Fruit fly (Drosophila melanogaster) whole organism, embryonic: Measurements from ENCODE around the gene CG31463.

ENCODE experiments used
- Adf1 ChIP-seq: fragments of 200-800 bp; sonication (Bioruptor generic); IDR thresholded peaks from 2 replicates; pipeline ENCODE4 v1.3.6; 2022; ENCODE audit warnings: missing biosample characterization, missing genetic modification characterization
- Atf6 ChIP-seq: fragments of 200-800 bp; sonication (Bioruptor generic); IDR thresholded peaks from 2 replicates; pipeline ENCODE4 v1.3.6; 2022; ENCODE audit warnings: missing biosample characterization, missing genetic modification characterization
- CG10366 ChIP-seq: fragments of 200-800 bp; sonication (Bioruptor generic); IDR thresholded peaks from 2 replicates; pipeline ENCODE4 v1.3.6; 2022; ENCODE audit warnings: missing biosample characterization, missing genetic modification characterization
- CG10654 ChIP-seq: fragments of 200-800 bp; sonication (Bioruptor generic); optimal IDR thresholded peaks from 2 replicates; lab custom pipeline; 2016; ENCODE audit warnings: missing biosample characterization, missing genetic modification characterization
- CG11695 ChIP-seq: fragments of 200-800 bp; sonication (Bioruptor generic); IDR thresholded peaks from 3 replicates; pipeline ENCODE4 v1.3.6; 2022; ENCODE audit warnings: missing biosample characterization, missing genetic modification characterization
- CG14014 ChIP-seq: fragments of 200-800 bp; sonication (Bioruptor generic); IDR thresholded peaks from 2 replicates; pipeline ENCODE4 v1.3.6; 2022; ENCODE audit warnings: missing biosample characterization, missing genetic modification characterization
- CG15479 ChIP-seq: fragments of 200-800 bp; sonication (Bioruptor generic); optimal IDR thresholded peaks from 3 replicates; lab custom pipeline; 2019; ENCODE audit warnings: missing biosample characterization, mild to moderate bottlenecking, missing genetic modification characterization, moderate library complexity
- CG1603 ChIP-seq: fragments of 200-800 bp; sonication (Bioruptor generic); optimal IDR thresholded peaks from 2 replicates; lab custom pipeline; 2019; ENCODE audit warnings: missing biosample characterization, mild to moderate bottlenecking, missing genetic modification characterization, moderate library complexity
- CG18262 ChIP-seq: fragments of 200-800 bp; optimal IDR thresholded peaks from 3 replicates; lab custom pipeline; 2019; ENCODE audit warnings: missing biosample characterization, mild to moderate bottlenecking, missing genetic modification characterization, moderate library complexity
- CG18476 ChIP-seq: fragments of 200-800 bp; sonication (Bioruptor generic); optimal IDR thresholded peaks from 2 replicates; lab custom pipeline; 2016; ENCODE audit warnings: missing biosample characterization, mild to moderate bottlenecking, missing genetic modification characterization
- CG2712 ChIP-seq: fragments of 200-800 bp; optimal IDR thresholded peaks from 3 replicates; lab custom pipeline; 2019; ENCODE audit warnings: missing biosample characterization, mild to moderate bottlenecking, missing genetic modification characterization, moderate library complexity
- CG30020 ChIP-seq: fragments of 200-800 bp; optimal IDR thresholded peaks from 2 replicates; lab custom pipeline; 2019; ENCODE audit warnings: missing biosample characterization, mild to moderate bottlenecking, missing genetic modification characterization, moderate library complexity
- CG32532 ChIP-seq: fragments of 200-800 bp; sonication (Bioruptor generic); IDR thresholded peaks from 2 replicates; pipeline ENCODE4 v1.3.6; 2022; ENCODE audit warnings: missing biosample characterization, missing genetic modification characterization
- CG34376 ChIP-seq: fragments of 200-800 bp; sonication (Bioruptor generic); optimal IDR thresholded peaks from 2 replicates; lab custom pipeline; 2018; ENCODE audit warnings: missing biosample characterization, mild to moderate bottlenecking, missing genetic modification characterization
- CG4617 ChIP-seq: fragments of 200-800 bp; sonication (Bioruptor generic); optimal IDR thresholded peaks from 3 replicates; lab custom pipeline; 2016; ENCODE audit warnings: missing biosample characterization, missing genetic modification characterization, borderline replicate concordance
- CG7839 ChIP-seq: fragments of 200-800 bp; sonication (Bioruptor generic); optimal IDR thresholded peaks from 3 replicates; lab custom pipeline; 2018; ENCODE audit warnings: missing biosample characterization, mild to moderate bottlenecking, missing genetic modification characterization, moderate library complexity
- CG7987 ChIP-seq: fragments of 200-800 bp; sonication (Bioruptor generic); optimal IDR thresholded peaks from 2 replicates; lab custom pipeline; 2018; ENCODE audit warnings: missing biosample characterization, mild to moderate bottlenecking, missing genetic modification characterization, moderate library complexity
- CG8290 ChIP-seq, 3 experiments: fragments of 200-800 bp; sonication (Bioruptor generic); optimal IDR thresholded peaks; 2 replicates each; lab custom pipeline; 2016 to 2019; ENCODE audit warnings: missing biosample characterization in 3 of 3, missing genetic modification characterization in 3 of 3, mild to moderate bottlenecking in 2 of 3, moderate library complexity in 1 of 3
- CG8388 ChIP-seq: fragments of 200-800 bp; sonication (Bioruptor generic); optimal IDR thresholded peaks from 2 replicates; lab custom pipeline; 2019; ENCODE audit warnings: missing biosample characterization, mild to moderate bottlenecking, missing genetic modification characterization, moderate library complexity
- CG9727 ChIP-seq: fragments of 200-800 bp; sonication (Bioruptor generic); optimal IDR thresholded peaks from 3 replicates; lab custom pipeline; 2017; ENCODE audit warnings: missing biosample characterization, mild to moderate bottlenecking, missing genetic modification characterization
- CTCF ChIP-seq: fragments of 200-800 bp; sonication (Bioruptor generic); optimal IDR thresholded peaks from 2 replicates; lab custom pipeline; 2017; ENCODE audit warnings: missing biosample characterization, mild to moderate bottlenecking, missing genetic modification characterization, moderate library complexity
- Dip2 ChIP-seq: fragments of 200-800 bp; sonication (Bioruptor generic); IDR thresholded peaks from 2 replicates; pipeline ENCODE4 v1.3.6; 2022; ENCODE audit warnings: missing biosample characterization, missing genetic modification characterization
- Dip3 ChIP-seq: fragments of 200-800 bp; sonication (Bioruptor generic); optimal IDR thresholded peaks from 3 replicates; lab custom pipeline; 2016; ENCODE audit warnings: missing biosample characterization, missing genetic modification characterization
- Eip74EF ChIP-seq, 2 experiments: fragments of 200-800 bp in 1 of 2; fragments of >200 bp in 1 of 2; sonication (Bioruptor generic) in 1 of 2; optimal IDR thresholded peaks; 2 replicates each; lab custom pipeline; 2017 to 2019; ENCODE audit warnings: missing biosample characterization in 2 of 2, missing genetic modification characterization in 2 of 2, mild to moderate bottlenecking in 1 of 2, moderate library complexity in 1 of 2
- Fer3 ChIP-seq: fragments of 200-800 bp; sonication (Bioruptor generic); optimal IDR thresholded peaks from 2 replicates; lab custom pipeline; 2018; ENCODE audit warnings: missing biosample characterization, mild to moderate bottlenecking, missing genetic modification characterization, moderate library complexity
- HLH3B ChIP-seq: fragments of 200-800 bp; sonication (Bioruptor generic); IDR thresholded peaks from 2 replicates; pipeline ENCODE4 v1.3.6; 2022; ENCODE audit warnings: missing biosample characterization, missing genetic modification characterization
- Hey ChIP-seq: fragments of 200-800 bp; sonication (Bioruptor generic); optimal IDR thresholded peaks from 3 replicates; lab custom pipeline; 2018; ENCODE audit warnings: missing biosample characterization, mild to moderate bottlenecking, missing genetic modification characterization
- Hmr ChIP-seq: fragments of 200-800 bp; sonication (Bioruptor generic); optimal IDR thresholded peaks from 3 replicates; lab custom pipeline; 2017; ENCODE audit warnings: mild to moderate bottlenecking, missing biosample characterization, missing genetic modification reagents, missing genetic modification characterization
- Lim3 ChIP-seq: fragments of 200-800 bp; sonication (Bioruptor generic); IDR thresholded peaks from 2 replicates; pipeline ENCODE4 v1.3.6; 2022; ENCODE audit warnings: missing biosample characterization, missing genetic modification characterization
- Med ChIP-seq: fragments of 200-800 bp; sonication (Bioruptor generic); peaks from one replicate; lab custom pipeline; 2016; ENCODE audit warnings: missing biosample characterization, missing genetic modification characterization, mild to moderate bottlenecking, inconsistent platforms, moderate library complexity
- NFAT ChIP-seq: fragments of 200-800 bp; sonication (Bioruptor generic); IDR thresholded peaks from 2 replicates; pipeline ENCODE4 v1.3.6; 2022; ENCODE audit warnings: missing biosample characterization, missing genetic modification characterization
- Rfx ChIP-seq: fragments of 200-800 bp; sonication (Bioruptor generic); IDR thresholded peaks from 2 replicates; pipeline ENCODE4 v1.3.6; 2022; ENCODE audit warnings: missing biosample characterization, missing genetic modification characterization
- ac ChIP-seq: fragments of 200-800 bp; sonication (Bioruptor generic); optimal IDR thresholded peaks from 3 replicates; lab custom pipeline; 2017; ENCODE audit warnings: missing biosample characterization, mild to moderate bottlenecking, missing genetic modification characterization
- amos ChIP-seq: fragments of 200-800 bp; sonication (Bioruptor generic); IDR thresholded peaks from 2 replicates; pipeline ENCODE4 v1.3.6; 2022; ENCODE audit warnings: missing biosample characterization, missing genetic modification characterization; ENCODE audit not compliant: partially characterized antibody
- chn ChIP-seq: fragments of 200-800 bp; sonication (Bioruptor generic); optimal IDR thresholded peaks from 2 replicates; lab custom pipeline; 2016; ENCODE audit warnings: missing biosample characterization, missing genetic modification characterization
- dati ChIP-seq: fragments of 200-800 bp; sonication (Bioruptor generic); IDR thresholded peaks from 2 replicates; pipeline ENCODE4 v1.3.6; 2022; ENCODE audit warnings: missing biosample characterization, missing genetic modification characterization
- disco-r ChIP-seq: fragments of 200-800 bp; sonication (Bioruptor generic); optimal IDR thresholded peaks from 2 replicates; lab custom pipeline; 2016; ENCODE audit warnings: missing biosample characterization, missing genetic modification characterization
- dpn ChIP-seq, 2 experiments: fragments of 200-800 bp; sonication (Bioruptor generic); optimal IDR thresholded peaks; 3 replicates each; lab custom pipeline; 2016; ENCODE audit warnings: missing biosample characterization in 2 of 2, missing genetic modification characterization in 2 of 2
- grau ChIP-seq: fragments of 200-800 bp; optimal IDR thresholded peaks from 3 replicates; lab custom pipeline; 2019; ENCODE audit warnings: missing biosample characterization, mild to moderate bottlenecking, missing genetic modification characterization, moderate library complexity
- pfk ChIP-seq: fragments of 200-800 bp; sonication (Bioruptor generic); optimal IDR thresholded peaks from 2 replicates; lab custom pipeline; 2018; ENCODE audit warnings: missing biosample characterization, mild to moderate bottlenecking, missing genetic modification characterization, moderate library complexity
- pnt ChIP-seq: fragments of 200-800 bp; sonication (Bioruptor generic); optimal IDR thresholded peaks from 3 replicates; lab custom pipeline; 2016; ENCODE audit warnings: missing biosample characterization, missing genetic modification characterization
- pum ChIP-seq: fragments of 200-800 bp; sonication (Bioruptor generic); optimal IDR thresholded peaks from 2 replicates; lab custom pipeline; 2016; ENCODE audit warnings: missing biosample characterization, missing genetic modification characterization
- row ChIP-seq: fragments of 200-800 bp; sonication (Bioruptor generic); IDR thresholded peaks from 3 replicates; pipeline ENCODE4 v1.3.6; 2022; ENCODE audit warnings: missing biosample characterization, missing genetic modification characterization
- so ChIP-seq: fragments of 200-800 bp; sonication (Bioruptor generic); IDR thresholded peaks from 3 replicates; pipeline ENCODE4 v1.3.6; 2022; ENCODE audit warnings: missing biosample characterization, missing genetic modification characterization
- sob ChIP-seq: fragments of 200-800 bp; sonication (Bioruptor generic); IDR thresholded peaks from 2 replicates; pipeline ENCODE4 v1.3.6; 2022; ENCODE audit warnings: missing biosample characterization, missing genetic modification characterization
- sug ChIP-seq: fragments of 200-800 bp; optimal IDR thresholded peaks from 2 replicates; lab custom pipeline; 2019; ENCODE audit warnings: missing biosample characterization, mild to moderate bottlenecking, missing genetic modification characterization, moderate library complexity
- tin ChIP-seq: fragments of 200-800 bp; sonication (Bioruptor generic); optimal IDR thresholded peaks from 3 replicates; lab custom pipeline; 2016; ENCODE audit warnings: missing biosample characterization, missing genetic modification characterization
- zen ChIP-seq: fragments of 200-800 bp; sonication (Bioruptor generic); optimal IDR thresholded peaks from 3 replicates; lab custom pipeline; 2018; ENCODE audit warnings: missing biosample characterization, mild to moderate bottlenecking, missing genetic modification characterization, moderate library complexity

Gene CG31463

dm6 chr3R:8300928-8301752, 9.0 kb downstream of the CG31463 start, which contains the start of the genes CG9626 and mRpL1 (continued):
- TF ChIP-seq CG9727 (GFP tag; lab: Kevin White, UChicago) (no peak), pfk (GFP tag; lab: Kevin White, UChicago) (no peak), CG30020 (tag; lab: Kevin White, UChicago) (peak; percentile 29), Hey (no peak), CG8388 (GFP tag; lab: Kevin White, UChicago) (no peak), Hmr (GFP tag; lab: Kevin White, UChicago) (peak; percentile 71), sug (tag; lab: Kevin White, UChicago) (peak; percentile 46), CG10654 (no peak), pum (peak; percentile 1), amos (GFP tag; lab: Robert Waterston, UW) (peak; percentile 35; the same call in 1 of the 2 replicates), pnt (no peak), chn (GFP tag; lab: Kevin White, UChicago) (no peak), CG14014 (GFP tag; lab: Robert Waterston, UW) (no peak), ac (GFP tag; lab: Kevin White, UChicago) (no peak), Dip3 (GFP tag; lab: Kevin White, UChicago) (no peak), Med (peak; percentile 86), CTCF (GFP tag; lab: Kevin White, UChicago) (peak; percentile 82), disco-r (GFP tag; lab: Kevin White, UChicago) (no peak), Lim3 (GFP tag; lab: Robert Waterston, UW) (no peak), Eip74EF (GFP tag; optimal IDR thresholded peaks at IDR 0.05; lab: Kevin White, UChicago) (no peak), CG4617 (GFP tag; lab: Kevin White, UChicago) (peak; percentile 92), Dip2 (GFP tag; lab: Robert Waterston, UW) (no peak), row (no peak)

- peak; percentile 9 for TF ChIP-seq CG1603
- TF ChIP-seq Adf1 (GFP tag; lab: Robert Waterston, UW): no peak
- peak; percentile 33; the same call in 1 of the 2 replicates for TF ChIP-seq CG32532
- TF ChIP-seq grau (tag; lab: Kevin White, UChicago): peak; percentile 31
- peak; percentile 100 for TF ChIP-seq CG18476 (GFP tag; lab: Kevin White, UChicago)
- TF ChIP-seq HLH3B (GFP tag; lab: Robert Waterston, UW): peak; percentile 19; the same call in 1 of the 2 replicates
- TF ChIP-seq CG11695 (GFP tag; lab: Robert Waterston, UW): no peak
- peak; percentile 34; the same call in 1 of the 2 replicates for TF ChIP-seq CG14014 (GFP tag; lab: Robert Waterston, UW)
- TF ChIP-seq so (GFP tag; lab: Robert Waterston, UW): 0 out of 3 replicates have a peak, but pooled peaks have one; percentile 12
- TF ChIP-seq Fer3 (tag; lab: Kevin White, UChicago): peak; percentile 3
- no peak for TF ChIP-seq dati
- TF ChIP-seq CG7987 (GFP tag; lab: Kevin White, UChicago): peak; percentile 12
- TF ChIP-seq CG8290 (GFP tag; optimal IDR thresholded peaks at IDR 0.05; lab: Kevin White, UChicago): no peak
- peak in 1 of 2 experiments; percentile 62 for TF ChIP-seq CG8290 (tag; optimal IDR thresholded peaks at IDR 0.05; lab: Kevin White, UChicago)
- TF ChIP-seq Rfx: peak; percentile 40; the same call in 1 of the 2 replicates
- peak; percentile 9 for TF ChIP-seq sug (tag; lab: Kevin White, UChicago)
- peak; percentile 7 for TF ChIP-seq CG2712 (tag; lab: Kevin White, UChicago)
- peak; percentile 37 for TF ChIP-seq NFAT (GFP tag; lab: Robert Waterston, UW)
- peak; percentile 5 for TF ChIP-seq CG7839 (tag; lab: Kevin White, UChicago)
- TF ChIP-seq sob (GFP tag; lab: Robert Waterston, UW): 0 out of 2 replicates have a peak, but pooled peaks have one; percentile 14
- TF ChIP-seq CG15479 (GFP tag; lab: Kevin White, UChicago): peak; percentile 19
- peak; percentile 11 for TF ChIP-seq CG18262 (tag; lab: Kevin White, UChicago)
- 0 out of 2 replicates have a peak, but pooled peaks have one; percentile 20 for TF ChIP-seq CG10366 (GFP tag; lab: Robert Waterston, UW)
- TF ChIP-seq Atf6 (GFP tag; lab: Robert Waterston, UW): 0 out of 2 replicates have a peak, but pooled peaks have one; percentile 46
- TF ChIP-seq CG34376 (GFP tag; lab: Kevin White, UChicago): peak; percentile 65
- TF ChIP-seq row: peak; percentile 94
- peak; percentile 1 to 9 for TF ChIP-seq dpn (GFP tag; optimal IDR thresholded peaks at IDR 0.05; lab: Kevin White, UChicago)
- peak; percentile 33 for TF ChIP-seq zen
- TF ChIP-seq tin (GFP tag; lab: Kevin White, UChicago): no peak
Observed at dm6 chr3R:8303848-8304247, 11.7 kb downstream of the CG31463 start, which contains the start of gene nac. Gene nac (minus strand): TSS chr3R:8304023.
